Worm (Caenorhabditis elegans): ENCODE results near the gene uev-2.

Gene uev-2

ce11 chrIII:5582766-5583165 is at the start of gene uev-2, which contains the start of gene F56D2.8:
Gene uev-2, plus strand, starts transcription at chrIII:5583125.
Gene F56D2.8, minus strand, starts transcription at chrIII:5582866.
- TF ChIP-seq dsc-1 (tag; optimal IDR thresholded peaks at IDR 0.05) (peak; percentile 25), sptf-1 (tag; optimal IDR thresholded peaks at IDR 0.05) (no peak), fkh-8 (tag; optimal IDR thresholded peaks at IDR 0.05) (peak; percentile 57), zag-1 (tag; optimal IDR thresholded peaks at IDR 0.05) (no peak)

ce11 chrIII:5541777-5542176 is 41.1 kb upstream of the uev-2 start:
- TF ChIP-seq dpl-1 (GFP tag; optimal IDR thresholded peaks at IDR 0.05) (peak in 2 of 3 experiments; percentile 5 to 7), lin-13 (GFP tag; optimal IDR thresholded peaks at IDR 0.05) (no peak), blmp-1 (tag; optimal IDR thresholded peaks at IDR 0.05) (peak; percentile 24), lin-14 (GFP tag; optimal IDR thresholded peaks at IDR 0.05) (no peak)

- TF ChIP-seq fos-1 (tag; optimal IDR thresholded peaks at IDR 0.05) (no peak), ztf-4 (tag; optimal IDR thresholded peaks at IDR 0.05) (no peak), nhr-76 (tag; optimal IDR thresholded peaks at IDR 0.05) (no peak), nhr-12 (tag; optimal IDR thresholded peaks at IDR 0.05) (no peak), nhr-84 (tag; optimal IDR thresholded peaks at IDR 0.05) (no peak)
Measured at ce11 chrIII:5543050-5543449, 39.9 kb upstream of the uev-2 start, which contains the start of gene D1044.6. Gene D1044.6, minus strand, starts transcription at chrIII:5543177.

- TF ChIP-seq nhr-19 (GFP tag; conservative IDR thresholded peaks at IDR 0.05) (no peak), nhr-47 (tag; optimal IDR thresholded peaks at IDR 0.05) (no peak), zag-1 (tag; optimal IDR thresholded peaks at IDR 0.05) (no peak), nhr-77 (tag; optimal IDR thresholded peaks at IDR 0.05) (no peak), efl-1 (optimal IDR thresholded peaks at IDR 0.05) (no peak), efl-1 (GFP tag; optimal IDR thresholded peaks at IDR 0.05 in 1 of 2) (peak in 1 of 2 experiments; percentile 24)
Measured at ce11 chrIII:5543727-5544345, 39.1 kb upstream of the uev-2 start, which contains the start of gene D1044.1. Gene D1044.1, plus strand, starts transcription at chrIII:5544295.

ce11 chrIII:5546309-5546708 is 36.6 kb upstream of the uev-2 start:
- TF ChIP-seq efl-1 (optimal IDR thresholded peaks at IDR 0.05) (no peak), efl-1 (GFP tag; optimal IDR thresholded peaks at IDR 0.05 in 1 of 2) (peak in 1 of 2 experiments; percentile 1), ceh-90 (tag; optimal IDR thresholded peaks at IDR 0.05) (no peak), egl-27 (tag; optimal IDR thresholded peaks at IDR 0.05) (no peak), elt-3 (tag; optimal IDR thresholded peaks at IDR 0.05) (peak in 1 of 6 experiments; percentile 55), tlp-1 (tag; optimal IDR thresholded peaks at IDR 0.05) (no peak), egl-13 (tag; optimal IDR thresholded peaks at IDR 0.05) (no peak), skn-1 (tag; optimal IDR thresholded peaks at IDR 0.05) (peak; percentile 29), dpl-1 (GFP tag; optimal IDR thresholded peaks at IDR 0.05) (peak in 1 of 3 experiments; percentile 9), lsy-2 (tag; optimal IDR thresholded peaks at IDR 0.05) (peak in 1 of 2 experiments; percentile 13), lin-14 (GFP tag; optimal IDR thresholded peaks at IDR 0.05) (peak; percentile 22), unc-30 (tag; optimal IDR thresholded peaks at IDR 0.05) (no peak), fos-1 (tag; optimal IDR thresholded peaks at IDR 0.05) (peak; percentile 30), blmp-1 (tag; optimal IDR thresholded peaks at IDR 0.05) (peak; percentile 23), snu-23 (GFP tag; optimal IDR thresholded peaks at IDR 0.05) (peak; percentile 25), nhr-20 (tag; optimal IDR thresholded peaks at IDR 0.05) (peak; percentile 42)

- TF ChIP-seq nhr-85 (tag) = peak; percentile 45
- no peak for TF ChIP-seq efl-1 (optimal IDR thresholded peaks at IDR 0.05)
- peak in 1 of 2 experiments; percentile 56 for TF ChIP-seq efl-1 (GFP tag; optimal IDR thresholded peaks at IDR 0.05 in 1 of 2)
- no peak for TF ChIP-seq nhr-90 (tag; optimal IDR thresholded peaks at IDR 0.05; ENCODE audit: poor library complexity)
- TF ChIP-seq egl-13 (tag; optimal IDR thresholded peaks at IDR 0.05) = no peak
- TF ChIP-seq sup-37 (GFP tag; optimal IDR thresholded peaks at IDR 0.05) = no peak
- no peak for TF ChIP-seq Y116A8C.19 (tag; optimal IDR thresholded peaks at IDR 0.05; ENCODE audit: borderline replicate concordance)
Measured at ce11 chrIII:5546730-5547129, 36.2 kb upstream of the uev-2 start, which contains the start of gene F09F7.5. Gene F09F7.5, plus strand, starts transcription at chrIII:5546987.
